Worm (Caenorhabditis elegans): ENCODE measurements around the gene mod-1.

ce11 chrV:8927715-8928114, 13.9 kb upstream of the mod-1 start:
- TF ChIP-seq egl-27 (tag; optimal IDR thresholded peaks at IDR 0.05), result no peak
- no peak for TF ChIP-seq fkh-10 (GFP tag; optimal IDR thresholded peaks at IDR 0.05)
- no peak for TF ChIP-seq nhr-76 (tag; optimal IDR thresholded peaks at IDR 0.05)
- no peak for TF ChIP-seq pqm-1 (tag; optimal IDR thresholded peaks at IDR 0.05)
- TF ChIP-seq nhr-10 (tag; optimal IDR thresholded peaks at IDR 0.05), result no peak
- TF ChIP-seq unc-130 (GFP tag; optimal IDR thresholded peaks at IDR 0.05), result no peak
- no peak for TF ChIP-seq aly-2 (tag; optimal IDR thresholded peaks at IDR 0.05)
- no peak for TF ChIP-seq ztf-11 (tag; optimal IDR thresholded peaks at IDR 0.05)
- TF ChIP-seq mep-1 (tag; optimal IDR thresholded peaks at IDR 0.05), result no peak
